Worm (Caenorhabditis elegans): ENCODE data around the gene igdb-1.

The igdb-1 gene

ce11 chrIV:12454750-12455149 is 24.1 kb upstream of the igdb-1 start, which contains the start of gene smz-1:
smz-1 (plus strand) TSS chrIV:12455050.
- TF ChIP-seq unc-86 (tag; optimal IDR thresholded peaks at IDR 0.05) (no peak), che-1 (tag; optimal IDR thresholded peaks at IDR 0.05) (no peak), Y22D7AL.16 (tag; optimal IDR thresholded peaks at IDR 0.05) (no peak), eyg-1 (tag; optimal IDR thresholded peaks at IDR 0.05) (no peak), mec-3 (tag; optimal IDR thresholded peaks at IDR 0.05; ENCODE audit: borderline replicate concordance) (no peak), ref-2 (tag; optimal IDR thresholded peaks at IDR 0.05) (no peak)

- TF ChIP-seq unc-42 (tag; optimal IDR thresholded peaks at IDR 0.05) (no peak), gmeb-2 (tag; optimal IDR thresholded peaks at IDR 0.05) (no peak), pat-9 (tag; optimal IDR thresholded peaks at IDR 0.05) (no peak), C08G9.2 (tag; optimal IDR thresholded peaks at IDR 0.05) (no peak), dmd-4 (tag; optimal IDR thresholded peaks at IDR 0.05; ENCODE audit: borderline replicate concordance) (no peak), C38D4.7 (GFP tag; optimal IDR thresholded peaks at IDR 0.05) (no peak), fax-1 (tag; optimal IDR thresholded peaks at IDR 0.05) (no peak), ets-4 (tag; optimal IDR thresholded peaks at IDR 0.05) (no peak), sdc-2 (tag; optimal IDR thresholded peaks at IDR 0.05) (no peak), odd-2 (tag; optimal IDR thresholded peaks at IDR 0.05) (no peak), Y22D7AL.16 (tag; optimal IDR thresholded peaks at IDR 0.05) (no peak)
These were observed 22.2 kb upstream of the igdb-1 start, which contains the start of gene C25G4.7 for ce11 chrIV:12456613-12457012. C25G4.7 (plus strand) TSS chrIV:12456913.

- TF ChIP-seq madf-2 (tag; optimal IDR thresholded peaks at IDR 0.05) (no peak), ceh-48 (tag; optimal IDR thresholded peaks at IDR 0.05) (no peak), rnt-1 (tag; optimal IDR thresholded peaks at IDR 0.05) (no peak), C08G9.2 (tag; optimal IDR thresholded peaks at IDR 0.05) (no peak), nfya-1 (tag; optimal IDR thresholded peaks at IDR 0.05) (no peak), nhr-11 (tag; optimal IDR thresholded peaks at IDR 0.05) (no peak)
These were observed 15.4 kb upstream of the igdb-1 start, which contains the start of gene C25G4.8 for ce11 chrIV:12463370-12463769. C25G4.8 (minus strand) TSS chrIV:12463470.

ce11 chrIV:12464822-12465221 is 14.0 kb upstream of the igdb-1 start:
- TF ChIP-seq nfya-1 (tag; optimal IDR thresholded peaks at IDR 0.05) (no peak), che-1 (tag; optimal IDR thresholded peaks at IDR 0.05) (no peak), sdc-2 (tag; optimal IDR thresholded peaks at IDR 0.05) (no peak), hlh-30 (tag; optimal IDR thresholded peaks at IDR 0.05; ENCODE audit: insufficient read depth) (no peak), ceh-30 (tag; optimal IDR thresholded peaks at IDR 0.05) (no peak), pha-4 (tag; optimal IDR thresholded peaks at IDR 0.05) (no peak), zip-5 (tag; optimal IDR thresholded peaks at IDR 0.05) (no peak), fkh-6 (tag; optimal IDR thresholded peaks at IDR 0.05) (no peak), C08G9.2 (tag; optimal IDR thresholded peaks at IDR 0.05) (no peak), dmd-4 (tag; optimal IDR thresholded peaks at IDR 0.05; ENCODE audit: borderline replicate concordance) (no peak), ahr-1 (tag; optimal IDR thresholded peaks at IDR 0.05) (no peak), dve-1 (tag; optimal IDR thresholded peaks at IDR 0.05) (no peak), eyg-1 (tag; optimal IDR thresholded peaks at IDR 0.05) (no peak)

ce11 chrIV:12467761-12468160 is 11.1 kb upstream of the igdb-1 start:
- TF ChIP-seq T23F11.4 (GFP tag; optimal IDR thresholded peaks at IDR 0.05) (no peak), pag-3 (tag; optimal IDR thresholded peaks at IDR 0.05; ENCODE audit: borderline replicate concordance) (no peak), mec-3 (tag; optimal IDR thresholded peaks at IDR 0.05; ENCODE audit: borderline replicate concordance) (no peak), ahr-1 (tag; optimal IDR thresholded peaks at IDR 0.05) (no peak), ceh-19 (GFP tag; optimal IDR thresholded peaks at IDR 0.05) (no peak), ets-4 (tag; optimal IDR thresholded peaks at IDR 0.05) (no peak), tbx-7 (tag; optimal IDR thresholded peaks at IDR 0.05) (no peak), ceh-22 (tag; optimal IDR thresholded peaks at IDR 0.05) (no peak), ceh-30 (tag; optimal IDR thresholded peaks at IDR 0.05) (no peak), hlh-13 (GFP tag; optimal IDR thresholded peaks at IDR 0.05) (no peak), ceh-34 (tag; optimal IDR thresholded peaks at IDR 0.05) (no peak), ceh-14 (tag; optimal IDR thresholded peaks at IDR 0.05) (no peak), npax-4 (tag; optimal IDR thresholded peaks at IDR 0.05) (no peak), unc-55 (GFP tag; optimal IDR thresholded peaks at IDR 0.05) (no peak), C38D4.7 (GFP tag; optimal IDR thresholded peaks at IDR 0.05) (no peak)

Data from whole organism, late embryonic.